Worm (Caenorhabditis elegans): ENCODE data around the gene flp-5.

DNA sequence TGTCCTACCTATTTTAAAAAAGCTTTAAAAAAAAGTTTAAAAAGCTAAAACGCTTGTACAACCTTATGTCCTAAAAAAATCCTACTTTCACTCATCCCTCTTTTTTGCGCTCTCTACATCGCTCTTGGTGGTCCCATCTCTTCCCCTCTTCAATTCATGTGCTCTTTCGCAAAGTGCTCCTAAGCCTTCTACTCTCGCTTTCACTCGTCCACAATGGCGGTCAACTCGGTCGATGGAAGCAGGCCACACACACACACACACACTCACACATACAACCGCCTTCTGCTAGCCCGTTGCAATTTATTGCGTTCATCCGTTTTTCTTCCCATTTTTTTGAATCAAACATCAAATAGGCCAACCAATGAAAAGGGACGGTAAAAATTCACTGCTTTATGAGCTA, 41.1 kb downstream of the flp-5 start:
- peak; percentile 67 for TF ChIP-seq hmg-4 (GFP tag; optimal IDR thresholded peaks at IDR 0.05)
- no peak for TF ChIP-seq F13C5.2 (tag; optimal IDR thresholded peaks at IDR 0.05)
- TF ChIP-seq flt-1 (GFP tag; IDR thresholded peaks at IDR 0.05) = no peak
- no peak for TF ChIP-seq tra-4 (tag; optimal IDR thresholded peaks at IDR 0.05)
- TF ChIP-seq ama-1 (optimal IDR thresholded peaks at IDR 0.05) = no peak
- TF ChIP-seq pes-1 (GFP tag; IDR thresholded peaks at IDR 0.05) = no peak

All from whole organism, early embryonic.